Worm (Caenorhabditis elegans) whole organism, young adult: ENCODE results near the gene C50F7.9.

Source experiments
- C06A6.2 ChIP-seq: fragments of 200-800 bp; sonication (Bioruptor generic); conservative IDR thresholded peaks from 2 replicates; pipeline ENCODE4 v1.3.6; 2022; ENCODE audit warnings: missing genetic modification characterization, missing compliant biosample characterization
- F10E7.11 ChIP-seq: sonication (generic microtip); optimal IDR thresholded peaks from 2 replicates; lab custom pipeline; 2017; ENCODE audit warnings: mild to moderate bottlenecking, missing genetic modification characterization, moderate library complexity, missing compliant biosample characterization
- F23B12.7 ChIP-seq: sonication (generic microtip); optimal IDR thresholded peaks from 2 replicates; lab custom pipeline; 2017; ENCODE audit warnings: missing genetic modification characterization, mild to moderate bottlenecking, missing compliant biosample characterization, antibody characterized with exemption, moderate library complexity; ENCODE audit not compliant: insufficient read depth
- ZK185.1 ChIP-seq: sonication (generic microtip); optimal IDR thresholded peaks from 2 replicates; lab custom pipeline; 2016; ENCODE audit warnings: mild to moderate bottlenecking, missing genetic modification characterization, missing compliant biosample characterization; ENCODE audit not compliant: poor library complexity, severe bottlenecking
- akir-1 ChIP-seq: fragments of 200-800 bp; sonication (Bioruptor generic); optimal IDR thresholded peaks from 2 replicates; lab custom pipeline; 2018; ENCODE audit warnings: mild to moderate bottlenecking, missing genetic modification characterization, moderate library complexity, missing compliant biosample characterization
- ama-1 ChIP-seq, 3 experiments: fragments of 150-350 bp in 1 of 3; sonication (generic microtip) in 2 of 3; optimal IDR thresholded peaks; 2 replicates each; lab custom pipeline; 2014 to 2018; ENCODE audit warnings: missing biosample characterization in 2 of 3, missing genetic modification characterization in 2 of 3, missing genetic modification reagents in 2 of 3
- aptf-3 ChIP-seq: fragments of 200-800 bp; sonication (Bioruptor generic); IDR thresholded peaks from 2 replicates; pipeline ENCODE4 v1.3.6; 2022; ENCODE audit warnings: missing genetic modification characterization, missing compliant biosample characterization
- attf-6 ChIP-seq: fragments of 200-800 bp; sonication (Bioruptor generic); IDR thresholded peaks from 2 replicates; pipeline ENCODE4 v1.3.6; 2022; ENCODE audit warnings: missing genetic modification reagents, missing genetic modification characterization, missing compliant biosample characterization
- cebp-1 ChIP-seq, 2 experiments: fragments of 200-800 bp in 1 of 2; sonication (Bioruptor generic) in 1 of 2; sonication (generic microtip) in 1 of 2; IDR thresholded peaks in 1 of 2; optimal IDR thresholded peaks in 1 of 2; 2 replicates each; pipeline versions ENCODE4 v1.3.6 to Lab custom; 2017 to 2022; ENCODE audit warnings: missing compliant biosample characterization in 2 of 2, missing genetic modification characterization in 2 of 2, mild to moderate bottlenecking in 1 of 2, missing genetic modification reagents in 1 of 2, moderate library complexity in 1 of 2
- ceh-100 ChIP-seq: fragments of 200-800 bp; sonication (Bioruptor generic); IDR thresholded peaks from 2 replicates; pipeline ENCODE4 v1.3.6; 2022; ENCODE audit warnings: missing genetic modification reagents, missing genetic modification characterization, missing compliant biosample characterization
- ceh-91 ChIP-seq: fragments of 200-800 bp; sonication (Bioruptor generic); IDR thresholded peaks from 2 replicates; pipeline ENCODE4 v1.3.6; 2022; ENCODE audit warnings: missing genetic modification reagents, missing genetic modification characterization, missing compliant biosample characterization
- dox-1 ChIP-seq: fragments of 200-800 bp; sonication (Bioruptor generic); IDR thresholded peaks from 2 replicates; pipeline ENCODE4 v1.3.6; 2022; ENCODE audit warnings: missing genetic modification reagents, missing genetic modification characterization, missing compliant biosample characterization
- efl-1 ChIP-seq: fragments of 150-350 bp; optimal IDR thresholded peaks from 2 replicates; lab custom pipeline; 2014; ENCODE audit warnings: missing biosample characterization, missing genetic modification reagents, missing genetic modification characterization
- egrh-3 ChIP-seq: fragments of 200-800 bp; sonication (Bioruptor generic); IDR thresholded peaks from 2 replicates; pipeline ENCODE4 v1.3.6; 2022; ENCODE audit warnings: missing genetic modification reagents, missing genetic modification characterization, missing compliant biosample characterization
- gei-17 ChIP-seq: fragments of 200-800 bp; sonication (Bioruptor generic); optimal IDR thresholded peaks from 2 replicates; lab custom pipeline; 2018; ENCODE audit warnings: mild to moderate bottlenecking, missing genetic modification characterization, missing compliant biosample characterization
- hrde-1 ChIP-seq: sonication (generic microtip); optimal IDR thresholded peaks from 2 replicates; lab custom pipeline; 2016; ENCODE audit warnings: missing genetic modification characterization, mild to moderate bottlenecking, missing compliant biosample characterization, moderate library complexity, missing genotype, missing genetic modification reagents, borderline replicate concordance
- lin-54 ChIP-seq: fragments of 200-800 bp; sonication (Bioruptor generic); optimal IDR thresholded peaks from 2 replicates; lab custom pipeline; 2018; ENCODE audit warnings: mild to moderate bottlenecking, missing genetic modification characterization, missing compliant biosample characterization
- madf-6 ChIP-seq: fragments of 200-800 bp; sonication (Bioruptor generic); IDR thresholded peaks from 2 replicates; pipeline ENCODE4 v1.3.6; 2022; ENCODE audit warnings: missing genetic modification reagents, missing genetic modification characterization, missing compliant biosample characterization
- mcd-1 ChIP-seq: fragments of 200-800 bp; sonication (Bioruptor generic); IDR thresholded peaks from 2 replicates; pipeline ENCODE4 v1.3.6; 2022; ENCODE audit warnings: missing genetic modification reagents, missing genetic modification characterization, missing compliant biosample characterization
- mes-4 ChIP-seq: sonication (generic microtip); optimal IDR thresholded peaks from 2 replicates; lab custom pipeline; 2016; ENCODE audit warnings: missing genotype, missing genetic modification characterization, missing compliant biosample characterization
- mxl-1 ChIP-seq: sonication (generic microtip); optimal IDR thresholded peaks from 2 replicates; lab custom pipeline; 2016; ENCODE audit warnings: missing genetic modification characterization, missing compliant biosample characterization
- nfya-2 ChIP-seq: fragments of 200-800 bp; sonication (Bioruptor generic); IDR thresholded peaks from 2 replicates; pipeline ENCODE4 v1.3.6; 2022; ENCODE audit warnings: missing genetic modification reagents, missing genetic modification characterization, missing compliant biosample characterization
- nhr-179 ChIP-seq: sonication (generic microtip); optimal IDR thresholded peaks from 2 replicates; lab custom pipeline; 2016; ENCODE audit warnings: mild to moderate bottlenecking, missing genetic modification characterization, missing compliant biosample characterization
- pbrm-1 ChIP-seq: fragments of 200-800 bp; sonication (Bioruptor generic); IDR thresholded peaks from 2 replicates; pipeline ENCODE4 v1.3.6; 2022; ENCODE audit warnings: missing genetic modification reagents, missing genetic modification characterization, missing compliant biosample characterization
- rec-8 ChIP-seq, 2 experiments: sonication (generic microtip); optimal IDR thresholded peaks; 2 replicates each; lab custom pipeline; 2016; ENCODE audit warnings: mild to moderate bottlenecking in 2 of 2, missing genetic modification characterization in 2 of 2, missing genetic modification reagents in 2 of 2, missing genotype in 2 of 2, missing biosample characterization in 1 of 2, missing compliant biosample characterization in 1 of 2, moderate library complexity in 1 of 2
- tbx-9 ChIP-seq: sonication (generic microtip); optimal IDR thresholded peaks from 2 replicates; lab custom pipeline; 2016; ENCODE audit warnings: borderline replicate concordance, missing genetic modification characterization, inconsistent platforms, missing compliant biosample characterization
- unc-130 ChIP-seq: sonication (generic microtip); optimal IDR thresholded peaks from 2 replicates; lab custom pipeline; 2016; ENCODE audit warnings: missing genetic modification reagents, missing genetic modification characterization, missing compliant biosample characterization
- unc-62 ChIP-seq: fragments of 150-350 bp; optimal IDR thresholded peaks from 2 replicates; lab custom pipeline; 2014; ENCODE audit warnings: missing biosample characterization, missing genetic modification reagents, missing genetic modification characterization
- zim-3 ChIP-seq: sonication (generic microtip); optimal IDR thresholded peaks from 2 replicates; lab custom pipeline; 2017; ENCODE audit warnings: mild to moderate bottlenecking, missing genetic modification characterization, moderate library complexity, missing compliant biosample characterization
- ztf-6 ChIP-seq: fragments of 200-800 bp; sonication (Bioruptor generic); IDR thresholded peaks from 2 replicates; pipeline ENCODE4 v1.3.6; 2022; ENCODE audit warnings: missing genetic modification reagents, missing genetic modification characterization, missing compliant biosample characterization

Gene C50F7.9

DNA sequence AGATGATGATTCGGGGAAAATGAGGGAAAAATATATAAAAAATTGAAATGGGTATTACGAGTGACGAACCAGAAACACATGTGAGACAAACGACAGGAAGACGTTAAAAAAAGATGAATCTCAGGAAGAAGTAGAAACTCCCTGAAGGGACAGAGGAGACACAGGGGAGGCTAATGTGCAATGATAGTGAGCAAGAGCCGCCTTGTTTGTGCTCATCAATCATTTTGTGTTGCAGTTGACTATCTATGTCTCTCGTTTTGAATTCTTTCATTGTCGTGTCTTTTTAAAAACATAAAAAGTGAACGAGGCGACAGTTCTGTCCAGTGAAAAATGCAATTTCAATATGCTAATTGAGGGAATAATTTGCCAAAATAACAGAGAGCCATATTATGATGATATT is 6.9 kb downstream of the C50F7.9 start:
- no peak for TF ChIP-seq attf-6 (GFP tag; lab: Robert Waterston, UW)
- TF ChIP-seq cebp-1 (GFP tag; IDR thresholded peaks at IDR 0.05; lab: Robert Waterston, UW), result no peak
- TF ChIP-seq cebp-1 (tag; optimal IDR thresholded peaks at IDR 0.05; lab: Kevin White, UChicago), result no peak
- TF ChIP-seq lin-54 (GFP tag; lab: Kevin White, UChicago), result no peak
- no peak for TF ChIP-seq aptf-3
- no peak for TF ChIP-seq egrh-3 (GFP tag; lab: Robert Waterston, UW)
- TF ChIP-seq pbrm-1 (GFP tag; lab: Robert Waterston, UW), result no peak

DNA sequence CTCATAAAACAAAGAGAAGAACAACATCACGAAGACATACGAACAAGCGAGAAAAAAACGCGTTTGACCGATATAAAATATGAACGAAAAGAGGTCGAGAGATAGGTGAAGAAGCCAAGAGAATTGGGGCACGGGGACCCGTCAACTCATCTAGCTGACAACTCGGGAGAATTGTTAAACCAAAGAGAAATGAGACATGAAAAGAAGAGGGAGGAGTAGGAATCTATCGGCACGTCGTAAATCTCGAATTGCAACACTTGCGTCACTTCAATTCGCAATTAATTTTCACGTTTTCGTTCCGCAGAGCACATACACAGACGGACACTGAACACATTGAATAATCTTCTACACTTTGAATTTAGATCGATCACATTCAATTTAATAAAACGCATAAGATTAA is 8.3 kb downstream of the C50F7.9 start:
- TF ChIP-seq dox-1, result no peak
- no peak for TF ChIP-seq ZK185.1 (tag; lab: Kevin White, UChicago)
- no peak for TF ChIP-seq mes-4 (tag; lab: Kevin White, UChicago)
- TF ChIP-seq nfya-2, result no peak
- no peak for TF ChIP-seq lin-54 (GFP tag; lab: Kevin White, UChicago)
- TF ChIP-seq C06A6.2 (GFP tag; lab: Robert Waterston, UW), result no peak
- TF ChIP-seq tbx-9, result no peak
- no peak for TF ChIP-seq ama-1 (optimal IDR thresholded peaks at IDR 0.05; lab: Kevin White, UChicago)
- no peak for TF ChIP-seq ama-1 (GFP tag; optimal IDR thresholded peaks at IDR 0.05; lab: Kevin White, UChicago)
- TF ChIP-seq unc-130 (GFP tag; lab: Kevin White, UChicago), result no peak
- no peak for TF ChIP-seq efl-1 (GFP tag; lab: Kevin White, UChicago)
- TF ChIP-seq gei-17 (GFP tag; lab: Kevin White, UChicago), result no peak
- TF ChIP-seq, all 124 proteins: peak for 0

DNA sequence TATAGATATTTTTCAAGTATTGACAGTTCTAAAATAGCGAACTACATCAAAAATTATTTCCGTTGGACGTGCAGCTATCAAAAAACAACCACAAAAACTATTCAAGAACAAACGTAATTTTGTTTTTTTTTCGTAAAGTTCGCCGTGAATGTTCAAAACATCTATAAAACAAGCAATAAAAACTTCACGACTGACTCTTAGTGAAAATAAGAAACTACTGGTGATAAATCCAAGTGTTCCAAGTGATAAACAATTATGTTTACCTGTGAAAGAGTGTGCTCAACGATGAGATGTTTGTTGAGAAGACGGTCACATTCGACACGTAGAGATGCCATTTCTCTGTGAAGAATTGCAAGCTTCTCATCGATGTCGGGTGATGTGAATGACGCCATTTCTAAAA is 9.1 kb downstream of the C50F7.9 start, which contains the start of gene C50F7.6:
Gene C50F7.6 (minus strand): TSS at position 394 of the 400 bp plus-strand sequence.
- TF ChIP-seq zim-3 (tag; lab: Kevin White, UChicago) (no peak), mcd-1 (GFP tag; lab: Robert Waterston, UW) (no peak), ceh-100 (GFP tag; lab: Robert Waterston, UW) (no peak), mxl-1 (tag; lab: Kevin White, UChicago) (no peak), hrde-1 (tag; lab: Kevin White, UChicago) (no peak), akir-1 (GFP tag; lab: Kevin White, UChicago) (no peak), ztf-6 (GFP tag; lab: Robert Waterston, UW) (no peak), F23B12.7 (tag; lab: Kevin White, UChicago) (no peak)
- TF ChIP-seq, all 124 proteins: peak for 0

DNA sequence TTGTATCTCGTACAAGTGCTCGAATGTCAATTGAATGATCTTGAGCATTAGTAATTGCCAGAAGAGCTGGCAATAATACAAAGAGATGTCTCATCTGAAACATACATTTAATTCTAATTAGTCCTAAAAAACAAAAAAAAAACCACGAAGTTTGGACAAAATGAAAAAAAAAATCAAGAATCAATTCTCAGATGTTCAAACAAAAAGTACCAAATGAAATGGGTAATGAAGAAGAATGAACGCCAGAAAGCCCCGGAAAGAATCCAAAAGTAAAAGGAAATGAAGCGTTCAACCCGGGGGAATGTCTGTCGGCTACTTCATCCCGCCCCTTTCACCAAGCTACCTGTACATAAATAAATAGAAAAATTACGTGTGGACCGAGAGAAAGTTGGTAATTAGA is 13.9 kb downstream of the C50F7.9 start, which contains the start of gene F33D4.6:
Gene F33D4.6 (minus strand): TSS at position 101 of the 400 bp plus-strand sequence.
- no peak for TF ChIP-seq rec-8 (tag; optimal IDR thresholded peaks at IDR 0.05; lab: Kevin White, UChicago)
- no peak for TF ChIP-seq nhr-179 (tag; lab: Kevin White, UChicago)
- no peak for TF ChIP-seq lin-54 (GFP tag; lab: Kevin White, UChicago)
- no peak for TF ChIP-seq F10E7.11 (tag; lab: Kevin White, UChicago)
- TF ChIP-seq ceh-91 (GFP tag; lab: Robert Waterston, UW), result no peak
- TF ChIP-seq egrh-3 (GFP tag; lab: Robert Waterston, UW), result no peak
- no peak for TF ChIP-seq unc-62 (GFP tag; lab: Kevin White, UChicago)
- no peak for TF ChIP-seq madf-6 (GFP tag; lab: Robert Waterston, UW)
- TF ChIP-seq, all 124 proteins: peak for 0

DNA sequence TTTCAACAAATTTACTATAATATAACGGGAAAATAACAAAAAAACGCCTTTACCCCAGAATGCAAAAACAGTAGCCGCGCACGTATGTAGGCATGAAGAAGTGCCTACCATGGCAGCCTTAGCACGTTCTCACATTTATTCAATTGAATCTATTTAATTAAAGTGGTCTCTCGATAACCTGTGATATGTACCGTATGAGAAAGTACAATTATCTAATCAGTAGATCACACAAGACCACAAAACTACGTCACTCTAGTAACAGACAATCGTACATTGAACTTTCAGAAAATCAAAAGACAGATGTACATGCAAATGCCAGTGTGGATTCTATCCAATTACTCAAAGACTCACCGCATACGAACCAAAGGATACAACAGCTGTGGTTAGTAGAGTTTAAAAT is 19.6 kb downstream of the C50F7.9 start:
- TF ChIP-seq madf-6 (GFP tag; lab: Robert Waterston, UW), result no peak
